Fruit fly (Drosophila melanogaster) whole organism, embryonic: ENCODE data around the gene scpr-A.
A peak's percentile ranks its signal among the peaks of the same experiment; 100 is the strongest.

ENCODE experiments used
- Asciz ChIP-seq: fragments of 200-800 bp; sonication (Bioruptor generic); optimal IDR thresholded peaks from 2 replicates; lab custom pipeline; 2017; ENCODE audit warnings: missing biosample characterization, mild to moderate bottlenecking, missing genetic modification characterization, missing genetic modification reagents
- Blimp-1 ChIP-seq: fragments of 200-800 bp; sonication (Bioruptor generic); optimal IDR thresholded peaks from 3 replicates; lab custom pipeline; 2018; ENCODE audit warnings: missing biosample characterization, missing genetic modification characterization, mild to moderate bottlenecking, moderate library complexity, missing genetic modification reagents
- CG10431 ChIP-seq: fragments of 200-800 bp; sonication (Bioruptor generic); optimal IDR thresholded peaks from 3 replicates; lab custom pipeline; 2018; ENCODE audit warnings: missing biosample characterization, mild to moderate bottlenecking, missing genetic modification characterization
- CG10959 ChIP-seq: fragments of 200-800 bp; sonication (Bioruptor generic); IDR thresholded peaks from 2 replicates; pipeline ENCODE4 v1.3.6; 2022; ENCODE audit warnings: missing biosample characterization, missing genetic modification characterization
- CG11398 ChIP-seq: fragments of 200-800 bp; sonication (Bioruptor generic); optimal IDR thresholded peaks from 2 replicates; lab custom pipeline; 2016; ENCODE audit warnings: missing biosample characterization, missing genetic modification characterization
- CG13775 ChIP-seq: fragments of 200-800 bp; sonication (Bioruptor generic); optimal IDR thresholded peaks from 3 replicates; lab custom pipeline; 2017; ENCODE audit warnings: missing biosample characterization, mild to moderate bottlenecking, missing genetic modification characterization
- CG15514 ChIP-seq: fragments of 200-800 bp; sonication (Bioruptor generic); optimal IDR thresholded peaks from 3 replicates; lab custom pipeline; 2017; ENCODE audit warnings: missing biosample characterization, missing genetic modification characterization, mild to moderate bottlenecking, moderate library complexity, missing genetic modification reagents
- CG16779 ChIP-seq: fragments of 200-800 bp; sonication (Bioruptor generic); IDR thresholded peaks from 2 replicates; pipeline ENCODE4 v1.3.6; 2022; ENCODE audit warnings: missing biosample characterization, missing genetic modification characterization
- CG17361 ChIP-seq: fragments of 200-800 bp; sonication (Bioruptor generic); IDR thresholded peaks from 3 replicates; pipeline ENCODE4 v1.3.6; 2022; ENCODE audit warnings: missing biosample characterization, missing genetic modification characterization
- CG17385 ChIP-seq: fragments of 200-800 bp; sonication (Bioruptor generic); optimal IDR thresholded peaks from 3 replicates; lab custom pipeline; 2018; ENCODE audit warnings: missing biosample characterization, mild to moderate bottlenecking, missing genetic modification characterization
- CG1832 ChIP-seq: fragments of 200-800 bp; sonication (Bioruptor generic); optimal IDR thresholded peaks from 2 replicates; lab custom pipeline; 2017; ENCODE audit warnings: missing biosample characterization, mild to moderate bottlenecking, missing genetic modification characterization, inconsistent platforms
- CG2199 ChIP-seq: fragments of 200-800 bp; sonication (Bioruptor generic); IDR thresholded peaks from 3 replicates; pipeline ENCODE4 v1.3.6; 2022; ENCODE audit warnings: missing biosample characterization, missing genetic modification characterization
- CG31441 ChIP-seq: fragments of 200-800 bp; sonication (Bioruptor generic); IDR thresholded peaks from 2 replicates; pipeline ENCODE4 v1.3.6; 2022; ENCODE audit warnings: missing biosample characterization, missing genetic modification characterization
- CG32772 ChIP-seq: fragments of 200-800 bp; sonication (Bioruptor generic); IDR thresholded peaks from 2 replicates; pipeline ENCODE4 v1.3.6; 2022; ENCODE audit warnings: missing biosample characterization, missing genetic modification characterization
- CG4424 ChIP-seq: fragments of 200-800 bp; sonication (Bioruptor generic); optimal IDR thresholded peaks from 3 replicates; lab custom pipeline; 2016; ENCODE audit warnings: missing biosample characterization, missing genetic modification characterization
- CG6854 ChIP-seq: fragments of 200-800 bp; sonication (Bioruptor generic); optimal IDR thresholded peaks from 3 replicates; lab custom pipeline; 2017; ENCODE audit warnings: missing biosample characterization, mild to moderate bottlenecking, missing genetic modification characterization
- CG8290 ChIP-seq, 3 experiments: fragments of 200-800 bp; sonication (Bioruptor generic); optimal IDR thresholded peaks; 2 replicates each; lab custom pipeline; 2016 to 2019; ENCODE audit warnings: missing biosample characterization in 3 of 3, missing genetic modification characterization in 3 of 3, mild to moderate bottlenecking in 2 of 3, moderate library complexity in 1 of 3
- Dfd ChIP-seq, 2 experiments: fragments of >200 bp; optimal IDR thresholded peaks; 2 replicates each; lab custom pipeline; 2017; ENCODE audit warnings: missing biosample characterization in 2 of 2, missing genetic modification characterization in 2 of 2
- Drgx ChIP-seq: fragments of 200-800 bp; sonication (Bioruptor generic); IDR thresholded peaks from 2 replicates; pipeline ENCODE4 v1.3.6; 2022; ENCODE audit warnings: missing biosample characterization, missing genetic modification characterization
- E2f1 ChIP-seq: fragments of 200-800 bp; sonication (Bioruptor generic); IDR thresholded peaks from 2 replicates; pipeline ENCODE4 v1.3.6; 2022; ENCODE audit warnings: missing biosample characterization, missing genetic modification characterization
- Fer3 ChIP-seq: fragments of 200-800 bp; sonication (Bioruptor generic); optimal IDR thresholded peaks from 2 replicates; lab custom pipeline; 2018; ENCODE audit warnings: missing biosample characterization, mild to moderate bottlenecking, missing genetic modification characterization, moderate library complexity
- HmgD ChIP-seq: fragments of 200-800 bp; sonication (Bioruptor generic); optimal IDR thresholded peaks from 3 replicates; lab custom pipeline; 2016; ENCODE audit warnings: missing biosample characterization, missing genetic modification characterization
- Hmr ChIP-seq: fragments of 200-800 bp; sonication (Bioruptor generic); optimal IDR thresholded peaks from 3 replicates; lab custom pipeline; 2017; ENCODE audit warnings: mild to moderate bottlenecking, missing biosample characterization, missing genetic modification reagents, missing genetic modification characterization
- Hr39 ChIP-seq: fragments of >200 bp; optimal IDR thresholded peaks from 2 replicates; lab custom pipeline; 2017
- Oaz ChIP-seq: fragments of 200-800 bp; sonication (Bioruptor generic); IDR thresholded peaks from 2 replicates; pipeline ENCODE4 v1.3.6; 2022; ENCODE audit warnings: missing biosample characterization, missing genetic modification characterization
- Optix ChIP-seq: fragments of 200-800 bp; sonication (Bioruptor generic); IDR thresholded peaks from 3 replicates; pipeline ENCODE4 v1.3.6; 2022; ENCODE audit warnings: missing biosample characterization, missing genetic modification characterization
- Pdp1 ChIP-seq, 2 experiments: fragments of 200-800 bp; sonication (Bioruptor generic); optimal IDR thresholded peaks; 3 replicates each; lab custom pipeline; 2016; ENCODE audit warnings: missing biosample characterization in 2 of 2, missing genetic modification characterization in 2 of 2, mild to moderate bottlenecking in 1 of 2, moderate library complexity in 1 of 2
- Rfx ChIP-seq: fragments of 200-800 bp; sonication (Bioruptor generic); IDR thresholded peaks from 2 replicates; pipeline ENCODE4 v1.3.6; 2022; ENCODE audit warnings: missing biosample characterization, missing genetic modification characterization
- TFAM ChIP-seq: fragments of 200-800 bp; sonication (Bioruptor generic); optimal IDR thresholded peaks from 2 replicates; lab custom pipeline; 2017; ENCODE audit warnings: missing biosample characterization, missing genetic modification characterization, inconsistent platforms
- Trl ChIP-seq, 3 experiments: fragments of >200 bp in 2 of 3; fragments of 200-800 bp in 1 of 3; sonication (Bioruptor generic) in 1 of 3; optimal IDR thresholded peaks; 2 replicates in 1 of 3; 3 replicates in 2 of 3; lab custom pipeline; 2016 to 2017; ENCODE audit warnings: missing biosample characterization in 1 of 3, missing genetic modification characterization in 1 of 3
- Xbp1 ChIP-seq: fragments of 200-800 bp; sonication (Bioruptor generic); optimal IDR thresholded peaks from 3 replicates; lab custom pipeline; 2016; ENCODE audit warnings: missing biosample characterization, mild to moderate bottlenecking, missing genetic modification characterization
- ab ChIP-seq: fragments of 200-800 bp; sonication (Bioruptor generic); optimal IDR thresholded peaks from 2 replicates; lab custom pipeline; 2016; ENCODE audit warnings: missing biosample characterization, missing genetic modification characterization
- bbx ChIP-seq: fragments of 200-800 bp; sonication (Bioruptor generic); IDR thresholded peaks from 2 replicates; pipeline ENCODE4 v1.3.6; 2022; ENCODE audit warnings: missing biosample characterization, missing genetic modification characterization; ENCODE audit not compliant: partially characterized antibody
- cato ChIP-seq: fragments of 200-800 bp; sonication (Bioruptor generic); optimal IDR thresholded peaks from 2 replicates; lab custom pipeline; 2016; ENCODE audit warnings: missing biosample characterization, missing genetic modification characterization, borderline replicate concordance
- eyg ChIP-seq: fragments of 200-800 bp; sonication (Bioruptor generic); optimal IDR thresholded peaks from 3 replicates; lab custom pipeline; 2016; ENCODE audit warnings: missing biosample characterization, missing genetic modification characterization
- gcm2 ChIP-seq: fragments of 200-800 bp; sonication (Bioruptor generic); optimal IDR thresholded peaks from 2 replicates; lab custom pipeline; 2016; ENCODE audit warnings: missing biosample characterization, missing genetic modification characterization
- grn ChIP-seq: fragments of 200-800 bp; sonication (Bioruptor generic); optimal IDR thresholded peaks from 3 replicates; lab custom pipeline; 2017; ENCODE audit warnings: missing biosample characterization, missing genetic modification characterization
- hkb ChIP-seq, 2 experiments: fragments of 200-800 bp in 1 of 2; fragments of >200 bp in 1 of 2; sonication (Bioruptor generic) in 1 of 2; IDR thresholded peaks in 1 of 2; optimal IDR thresholded peaks in 1 of 2; 2 replicates each; pipeline versions ENCODE4 v1.3.6 to Lab custom; 2017 to 2022; ENCODE audit warnings: missing biosample characterization in 1 of 2, missing genetic modification characterization in 1 of 2
- ind ChIP-seq: fragments of 200-800 bp; sonication (Bioruptor generic); optimal IDR thresholded peaks from 3 replicates; lab custom pipeline; 2016; ENCODE audit warnings: missing biosample characterization, missing genetic modification characterization
- lab ChIP-seq: fragments of 200-800 bp; sonication (Bioruptor generic); optimal IDR thresholded peaks from 3 replicates; lab custom pipeline; 2017; ENCODE audit warnings: missing biosample characterization, missing genetic modification characterization, mild to moderate bottlenecking, moderate library complexity, missing genetic modification reagents
- lilli ChIP-seq: fragments of 200-800 bp; sonication (Bioruptor generic); optimal IDR thresholded peaks from 3 replicates; lab custom pipeline; 2016; ENCODE audit warnings: missing biosample characterization, missing genetic modification characterization
- lola ChIP-seq, 3 experiments: fragments of >200 bp in 2 of 3; fragments of 200-800 bp in 1 of 3; sonication (Bioruptor generic) in 1 of 3; optimal IDR thresholded peaks; 2 replicates each; lab custom pipeline; 2017 to 2019; ENCODE audit warnings: missing biosample characterization in 3 of 3, missing genetic modification characterization in 3 of 3, mild to moderate bottlenecking in 1 of 3, moderate library complexity in 1 of 3
- mam ChIP-seq: fragments of 200-800 bp; sonication (Bioruptor generic); optimal IDR thresholded peaks from 3 replicates; lab custom pipeline; 2016; ENCODE audit warnings: missing biosample characterization, missing genetic modification characterization
- mld ChIP-seq: fragments of 200-800 bp; sonication (Bioruptor generic); IDR thresholded peaks from 3 replicates; pipeline ENCODE4 v1.3.6; 2022; ENCODE audit warnings: missing biosample characterization, missing genetic modification characterization; ENCODE audit not compliant: partially characterized antibody
- scrt ChIP-seq: fragments of 200-800 bp; sonication (Bioruptor generic); optimal IDR thresholded peaks from 2 replicates; lab custom pipeline; 2018; ENCODE audit warnings: missing biosample characterization, mild to moderate bottlenecking, missing genetic modification characterization, moderate library complexity
- sd ChIP-seq: fragments of 200-800 bp; sonication (Bioruptor generic); optimal IDR thresholded peaks from 3 replicates; lab custom pipeline; 2018; ENCODE audit warnings: missing biosample characterization, mild to moderate bottlenecking, missing genetic modification characterization, moderate library complexity
- sob ChIP-seq: fragments of 200-800 bp; sonication (Bioruptor generic); IDR thresholded peaks from 2 replicates; pipeline ENCODE4 v1.3.6; 2022; ENCODE audit warnings: missing biosample characterization, missing genetic modification characterization
- vvl ChIP-seq: fragments of 200-800 bp; sonication (Bioruptor generic); IDR thresholded peaks from 2 replicates; pipeline ENCODE4 v1.3.6; 2022; ENCODE audit warnings: missing biosample characterization, missing genetic modification characterization

Gene scpr-A

dm6 chr3R:11197389-11197716 lies 43.6 kb upstream of the scpr-A start, which contains the start of gene cu (continued):
- peak; percentile 54 to 58 for TF ChIP-seq Trl (optimal IDR thresholded peaks at IDR 0.05; lab: Kevin White, UChicago)
- no peak for TF ChIP-seq Trl (GFP tag; optimal IDR thresholded peaks at IDR 0.05; lab: Kevin White, UChicago)
- TF ChIP-seq CG4424 = no peak
- TF ChIP-seq Hr39 (lab: Kevin White, UChicago) = no peak
- TF ChIP-seq Fer3 = no peak
- no peak for TF ChIP-seq CG13775 (GFP tag; lab: Kevin White, UChicago)
- TF ChIP-seq gcm2 = peak; percentile 50
- peak; percentile 13; the same call in 1 of the 2 replicates for TF ChIP-seq bbx (GFP tag; lab: Robert Waterston, UW)
- peak; percentile 71 for TF ChIP-seq CG11398 (GFP tag; lab: Kevin White, UChicago)
- TF ChIP-seq CG31441 (GFP tag; lab: Robert Waterston, UW) = peak; percentile 44; the same call in 1 of the 2 replicates
- no peak for TF ChIP-seq HmgD (GFP tag; lab: Kevin White, UChicago)
- no peak for TF ChIP-seq CG8290 (GFP tag; optimal IDR thresholded peaks at IDR 0.05; lab: Kevin White, UChicago)
- no peak for TF ChIP-seq CG8290 (tag; optimal IDR thresholded peaks at IDR 0.05; lab: Kevin White, UChicago)
- no peak for TF ChIP-seq eyg
- TF ChIP-seq lola (GFP tag; optimal IDR thresholded peaks at IDR 0.05; lab: Kevin White, UChicago) = peak in 1 of 3 experiments; percentile 26
- peak; percentile 90 for TF ChIP-seq mam
- TF ChIP-seq ab (GFP tag; lab: Kevin White, UChicago) = peak; percentile 76
- peak in 1 of 2 experiments; percentile 28 for TF ChIP-seq Dfd (GFP tag; optimal IDR thresholded peaks at IDR 0.05; lab: Kevin White, UChicago)
- TF ChIP-seq lilli (GFP tag; lab: Kevin White, UChicago) = no peak
- TF ChIP-seq Optix = peak; percentile 85; the same call in 2 of the 3 replicates
- TF ChIP-seq hkb (optimal IDR thresholded peaks at IDR 0.05; lab: Kevin White, UChicago) = peak; percentile 33
- no peak for TF ChIP-seq hkb (GFP tag; IDR thresholded peaks at IDR 0.05; lab: Robert Waterston, UW)
- no peak for TF ChIP-seq mld
- no peak for TF ChIP-seq CG6854 (GFP tag; lab: Kevin White, UChicago)

DNA sequence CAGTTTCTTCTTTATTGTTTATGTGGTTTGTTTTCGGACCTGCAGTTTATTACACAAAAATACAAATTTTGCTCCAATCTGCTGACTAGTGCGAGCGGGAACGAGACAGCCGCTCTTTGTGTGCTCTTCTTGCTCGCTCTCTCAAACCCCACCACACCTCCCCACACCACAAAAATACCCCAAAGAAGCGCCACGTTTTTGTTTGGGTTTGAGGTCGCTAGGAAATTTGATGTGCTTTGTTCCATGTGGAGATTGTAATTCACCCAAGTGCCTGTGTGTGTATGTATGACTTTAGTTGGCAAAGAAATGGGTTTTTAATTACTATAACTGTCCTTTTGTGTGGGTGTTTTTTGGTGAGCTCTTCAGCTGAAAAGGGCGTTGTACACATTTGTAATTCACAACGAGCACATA lies 42.9 kb upstream of the scpr-A start:
- no peak for TF ChIP-seq grn (GFP tag; lab: Kevin White, UChicago)
- TF ChIP-seq lab (GFP tag; lab: Kevin White, UChicago) = peak; percentile 45
- TF ChIP-seq Pdp1 (GFP tag; optimal IDR thresholded peaks at IDR 0.05; lab: Kevin White, UChicago) = peak in 1 of 2 experiments; percentile 92
- peak; percentile 56 for TF ChIP-seq scrt (GFP tag; lab: Kevin White, UChicago)
- TF ChIP-seq CG10431 (GFP tag; lab: Kevin White, UChicago) = no peak
- TF ChIP-seq Xbp1 (GFP tag; lab: Kevin White, UChicago) = peak; percentile 23
- TF ChIP-seq CG32772 (GFP tag; lab: Robert Waterston, UW) = no peak
- TF ChIP-seq sob = peak; percentile 51; the same call in 1 of the 2 replicates
- TF ChIP-seq CG17385 (GFP tag; lab: Kevin White, UChicago) = peak; percentile 3
- peak; percentile 86 for TF ChIP-seq sd (tag; lab: Kevin White, UChicago)
- no peak for TF ChIP-seq CG17361 (GFP tag; lab: Robert Waterston, UW)
- TF ChIP-seq bbx (GFP tag; lab: Robert Waterston, UW) = peak; percentile 41; the same call in 1 of the 2 replicates
- TF ChIP-seq CG10959 = no peak
- peak; percentile 15 for TF ChIP-seq Blimp-1 (GFP tag; lab: Kevin White, UChicago)
- peak; percentile 3 for TF ChIP-seq HmgD (GFP tag; lab: Kevin White, UChicago)
- TF ChIP-seq E2f1 (GFP tag; lab: Robert Waterston, UW) = no peak
- no peak for TF ChIP-seq CG31441 (GFP tag; lab: Robert Waterston, UW)
- TF ChIP-seq vvl (GFP tag; lab: Robert Waterston, UW) = peak; percentile 46; the same call in 1 of the 2 replicates
- TF ChIP-seq CG1832 (GFP tag; lab: Kevin White, UChicago) = peak; percentile 76
- TF ChIP-seq Drgx = peak; percentile 47; the same call in 1 of the 2 replicates
- TF ChIP-seq ind (GFP tag; lab: Kevin White, UChicago) = no peak
- TF ChIP-seq Asciz (GFP tag; lab: Kevin White, UChicago) = peak; percentile 15
- TF ChIP-seq cato = no peak
- TF ChIP-seq Hmr (GFP tag; lab: Kevin White, UChicago) = peak; percentile 17
- TF ChIP-seq CG8290 (GFP tag; optimal IDR thresholded peaks at IDR 0.05; lab: Kevin White, UChicago) = no peak
- peak in 1 of 2 experiments; percentile 72 for TF ChIP-seq CG8290 (tag; optimal IDR thresholded peaks at IDR 0.05; lab: Kevin White, UChicago)
- TF ChIP-seq Oaz (GFP tag; lab: Robert Waterston, UW) = no peak
- TF ChIP-seq CG15514 (GFP tag; lab: Kevin White, UChicago) = peak; percentile 11
- TF ChIP-seq CG2199 (GFP tag; lab: Robert Waterston, UW) = peak; percentile 67; the same call in 1 of the 3 replicates
- TF ChIP-seq TFAM (GFP tag; lab: Kevin White, UChicago) = no peak
- TF ChIP-seq CG16779 = 0 out of 2 replicates have a peak, but pooled peaks have one; percentile 14
- peak; percentile 44; the same call in 1 of the 2 replicates for TF ChIP-seq Rfx
